Fruit fly (Drosophila melanogaster) whole organism, embryonic: Measurements from ENCODE around the gene Glut4EF.

Experiments used
- Aef1 ChIP-seq: fragments of 200-800 bp; sonication (Bioruptor generic); IDR thresholded peaks from 3 replicates; pipeline ENCODE4 v1.3.6; 2022; ENCODE audit warnings: missing biosample characterization, missing genetic modification characterization
- Bdp1 ChIP-seq: fragments of 200-800 bp; sonication (Bioruptor generic); optimal IDR thresholded peaks from 3 replicates; lab custom pipeline; 2016; ENCODE audit warnings: missing biosample characterization, missing genetic modification characterization
- BtbVII ChIP-seq: fragments of 200-800 bp; sonication (Bioruptor generic); optimal IDR thresholded peaks from 3 replicates; lab custom pipeline; 2017; ENCODE audit warnings: missing biosample characterization, mild to moderate bottlenecking, missing genetic modification characterization
- CG12071 ChIP-seq: fragments of 200-800 bp; sonication (Bioruptor generic); optimal IDR thresholded peaks from 3 replicates; lab custom pipeline; 2018; ENCODE audit warnings: missing biosample characterization, mild to moderate bottlenecking, missing genetic modification characterization
- CG12219 ChIP-seq: fragments of 200-800 bp; sonication (Bioruptor generic); optimal IDR thresholded peaks from 3 replicates; lab custom pipeline; 2018; ENCODE audit warnings: missing biosample characterization, mild to moderate bottlenecking, missing genetic modification characterization
- CG12659 ChIP-seq: fragments of 200-800 bp; sonication (Bioruptor generic); optimal IDR thresholded peaks from 3 replicates; lab custom pipeline; 2017; ENCODE audit warnings: mild to moderate bottlenecking, missing biosample characterization, missing genetic modification reagents, missing genetic modification characterization
- CG12744 ChIP-seq: fragments of 200-800 bp; sonication (Bioruptor generic); optimal IDR thresholded peaks from 2 replicates; lab custom pipeline; 2016; ENCODE audit warnings: missing biosample characterization, missing genetic modification characterization
- CG14050 ChIP-seq: fragments of 200-800 bp; sonication (Bioruptor generic); IDR thresholded peaks from 3 replicates; pipeline ENCODE4 v1.3.6; 2022; ENCODE audit warnings: missing biosample characterization, missing genetic modification characterization
- CG16815 ChIP-seq: fragments of 200-800 bp; sonication (Bioruptor generic); optimal IDR thresholded peaks from 3 replicates; lab custom pipeline; 2017; ENCODE audit warnings: missing biosample characterization, mild to moderate bottlenecking, missing genetic modification characterization
- CG17361 ChIP-seq: fragments of 200-800 bp; sonication (Bioruptor generic); IDR thresholded peaks from 3 replicates; pipeline ENCODE4 v1.3.6; 2022; ENCODE audit warnings: missing biosample characterization, missing genetic modification characterization
- CG17385 ChIP-seq: fragments of 200-800 bp; sonication (Bioruptor generic); optimal IDR thresholded peaks from 3 replicates; lab custom pipeline; 2018; ENCODE audit warnings: missing biosample characterization, mild to moderate bottlenecking, missing genetic modification characterization
- CG2202 ChIP-seq: fragments of 200-800 bp; sonication (Bioruptor generic); optimal IDR thresholded peaks from 2 replicates; lab custom pipeline; 2018; ENCODE audit warnings: missing biosample characterization, mild to moderate bottlenecking, missing genetic modification characterization
- CG31224 ChIP-seq: fragments of 200-800 bp; sonication (Bioruptor generic); IDR thresholded peaks from 2 replicates; pipeline ENCODE4 v1.3.6; 2022; ENCODE audit warnings: missing biosample characterization, missing genetic modification characterization
- CG32772 ChIP-seq: fragments of 200-800 bp; sonication (Bioruptor generic); IDR thresholded peaks from 2 replicates; pipeline ENCODE4 v1.3.6; 2022; ENCODE audit warnings: missing biosample characterization, missing genetic modification characterization
- CG34224 ChIP-seq: fragments of 200-800 bp; sonication (Bioruptor generic); IDR thresholded peaks from 3 replicates; pipeline ENCODE4 v1.3.6; 2022; ENCODE audit warnings: missing biosample characterization, missing genetic modification characterization; ENCODE audit not compliant: partially characterized antibody
- CG34422 ChIP-seq: fragments of 200-800 bp; sonication (Bioruptor generic); IDR thresholded peaks from 3 replicates; pipeline ENCODE4 v1.3.6; 2022; ENCODE audit warnings: missing biosample characterization, missing genetic modification characterization
- CG3995 ChIP-seq: fragments of 200-800 bp; sonication (Bioruptor generic); optimal IDR thresholded peaks from 3 replicates; lab custom pipeline; 2016; ENCODE audit warnings: missing biosample characterization, missing genetic modification characterization
- CG4707 ChIP-seq: fragments of 200-800 bp; sonication (Bioruptor generic); optimal IDR thresholded peaks from 2 replicates; lab custom pipeline; 2018; ENCODE audit warnings: missing biosample characterization, mild to moderate bottlenecking, missing genetic modification characterization, moderate library complexity
- CG6791 ChIP-seq: fragments of 200-800 bp; sonication (Bioruptor generic); IDR thresholded peaks from 3 replicates; pipeline ENCODE4 v1.3.6; 2022; ENCODE audit warnings: missing biosample characterization, missing genetic modification characterization; ENCODE audit not compliant: partially characterized antibody
- CG7928 ChIP-seq: fragments of 200-800 bp; sonication (Bioruptor generic); optimal IDR thresholded peaks from 2 replicates; lab custom pipeline; 2017; ENCODE audit warnings: missing biosample characterization, mild to moderate bottlenecking, missing genetic modification characterization
- CG9797 ChIP-seq: fragments of 200-800 bp; sonication (Bioruptor generic); optimal IDR thresholded peaks from 3 replicates; lab custom pipeline; 2018; ENCODE audit warnings: missing biosample characterization, mild to moderate bottlenecking, missing genetic modification characterization
- Doc2 ChIP-seq: fragments of 200-800 bp; sonication (Bioruptor generic); IDR thresholded peaks from 2 replicates; pipeline ENCODE4 v1.3.6; 2022; ENCODE audit warnings: missing biosample characterization, missing genetic modification characterization
- Hey ChIP-seq: fragments of 200-800 bp; sonication (Bioruptor generic); optimal IDR thresholded peaks from 3 replicates; lab custom pipeline; 2018; ENCODE audit warnings: missing biosample characterization, mild to moderate bottlenecking, missing genetic modification characterization
- HmgZ ChIP-seq: fragments of 200-800 bp; sonication (Bioruptor generic); optimal IDR thresholded peaks from 2 replicates; lab custom pipeline; 2018; ENCODE audit warnings: missing biosample characterization, mild to moderate bottlenecking, missing genetic modification characterization
- Hr51 ChIP-seq, 2 experiments: fragments of 200-800 bp; sonication (Bioruptor generic); optimal IDR thresholded peaks; 2 replicates in 1 of 2; 3 replicates in 1 of 2; lab custom pipeline; 2016 to 2018; ENCODE audit warnings: missing biosample characterization in 2 of 2, missing genetic modification characterization in 2 of 2, mild to moderate bottlenecking in 1 of 2, moderate library complexity in 1 of 2
- Hr78 ChIP-seq, 2 experiments: fragments of 200-800 bp in 1 of 2; fragments of >200 bp in 1 of 2; sonication (Bioruptor generic) in 1 of 2; optimal IDR thresholded peaks; 2 replicates each; lab custom pipeline; 2017 to 2019; ENCODE audit warnings: missing biosample characterization in 2 of 2, missing genetic modification characterization in 2 of 2, mild to moderate bottlenecking in 1 of 2, moderate library complexity in 1 of 2
- Lpt ChIP-seq: fragments of >200 bp; optimal IDR thresholded peaks from 2 replicates; lab custom pipeline; 2018; ENCODE audit warnings: missing biosample characterization, missing genetic modification characterization
- Nf-YB ChIP-seq: fragments of 200-800 bp; sonication (Bioruptor generic); optimal IDR thresholded peaks from 3 replicates; lab custom pipeline; 2019; ENCODE audit warnings: missing biosample characterization, mild to moderate bottlenecking, missing genetic modification characterization, moderate library complexity
- NfI ChIP-seq: fragments of 200-800 bp; sonication (Bioruptor generic); optimal IDR thresholded peaks from 3 replicates; lab custom pipeline; 2018; ENCODE audit warnings: missing biosample characterization, mild to moderate bottlenecking, missing genetic modification characterization, moderate library complexity
- Rfx ChIP-seq: fragments of 200-800 bp; sonication (Bioruptor generic); IDR thresholded peaks from 2 replicates; pipeline ENCODE4 v1.3.6; 2022; ENCODE audit warnings: missing biosample characterization, missing genetic modification characterization
- Sin3A ChIP-seq: fragments of >200 bp; optimal IDR thresholded peaks from 2 replicates; lab custom pipeline; 2018
- TFAM ChIP-seq: fragments of 200-800 bp; sonication (Bioruptor generic); optimal IDR thresholded peaks from 2 replicates; lab custom pipeline; 2017; ENCODE audit warnings: missing biosample characterization, missing genetic modification characterization, inconsistent platforms
- ash1 ChIP-seq: fragments of 200-800 bp; sonication (Bioruptor generic); optimal IDR thresholded peaks from 2 replicates; lab custom pipeline; 2018; ENCODE audit warnings: missing biosample characterization, mild to moderate bottlenecking, missing genetic modification characterization
- bab2 ChIP-seq: fragments of 200-800 bp; sonication (Bioruptor generic); optimal IDR thresholded peaks from 2 replicates; lab custom pipeline; 2016; ENCODE audit warnings: missing biosample characterization, missing genetic modification characterization
- bowl ChIP-seq: fragments of 200-800 bp; sonication (Bioruptor generic); IDR thresholded peaks from 2 replicates; pipeline ENCODE4 v1.3.6; 2022; ENCODE audit warnings: missing biosample characterization, missing genetic modification characterization
- bsh ChIP-seq, 2 experiments: fragments of 200-800 bp; sonication (Bioruptor generic); optimal IDR thresholded peaks; 2 replicates each; lab custom pipeline; 2017 to 2018; ENCODE audit warnings: mild to moderate bottlenecking in 2 of 2, missing biosample characterization in 2 of 2, missing genetic modification characterization in 2 of 2, moderate library complexity in 1 of 2
- chif ChIP-seq, 2 experiments: fragments of 200-800 bp; sonication (Bioruptor generic); optimal IDR thresholded peaks; 3 replicates each; lab custom pipeline; 2016; ENCODE audit warnings: missing biosample characterization in 2 of 2, missing genetic modification characterization in 2 of 2
- emc ChIP-seq: fragments of 200-800 bp; sonication (Bioruptor generic); optimal IDR thresholded peaks from 2 replicates; lab custom pipeline; 2016; ENCODE audit warnings: missing biosample characterization, missing genetic modification characterization
- en ChIP-seq: fragments of 200-800 bp; sonication (Bioruptor generic); optimal IDR thresholded peaks from 2 replicates; lab custom pipeline; 2016; ENCODE audit warnings: missing biosample characterization, missing genetic modification characterization
- ewg ChIP-seq: fragments of 200-800 bp; sonication (Bioruptor generic); optimal IDR thresholded peaks from 3 replicates; lab custom pipeline; 2017; ENCODE audit warnings: mild to moderate bottlenecking, missing biosample characterization, missing genetic modification reagents, missing genetic modification characterization
- fd3F ChIP-seq: fragments of 200-800 bp; sonication (Bioruptor generic); optimal IDR thresholded peaks from 2 replicates; lab custom pipeline; 2018; ENCODE audit warnings: missing biosample characterization, mild to moderate bottlenecking, missing genetic modification characterization, moderate library complexity
- gce ChIP-seq: fragments of 200-800 bp; sonication (Bioruptor generic); IDR thresholded peaks from 3 replicates; pipeline ENCODE4 v1.3.6; 2022; ENCODE audit warnings: missing biosample characterization, missing genetic modification characterization
- gcm ChIP-seq: fragments of 200-800 bp; sonication (Bioruptor generic); optimal IDR thresholded peaks from 2 replicates; lab custom pipeline; 2019; ENCODE audit warnings: missing biosample characterization, mild to moderate bottlenecking, missing genetic modification characterization, moderate library complexity
- h ChIP-seq: fragments of >200 bp; optimal IDR thresholded peaks from 2 replicates; lab custom pipeline; 2017
- knrl ChIP-seq: fragments of 200-800 bp; sonication (Bioruptor generic); IDR thresholded peaks from 3 replicates; pipeline ENCODE4 v1.3.6; 2022; ENCODE audit warnings: missing biosample characterization, missing genetic modification characterization; ENCODE audit not compliant: partially characterized antibody
- maf-S ChIP-seq: fragments of 200-800 bp; sonication (Bioruptor generic); optimal IDR thresholded peaks from 2 replicates; lab custom pipeline; 2016; ENCODE audit warnings: missing biosample characterization, missing genetic modification characterization
- nau ChIP-seq: fragments of 200-800 bp; sonication (Bioruptor generic); optimal IDR thresholded peaks from 3 replicates; lab custom pipeline; 2017; ENCODE audit warnings: missing biosample characterization, mild to moderate bottlenecking, missing genetic modification characterization, missing genetic modification reagents
- tin ChIP-seq: fragments of 200-800 bp; sonication (Bioruptor generic); optimal IDR thresholded peaks from 3 replicates; lab custom pipeline; 2016; ENCODE audit warnings: missing biosample characterization, missing genetic modification characterization
- toy ChIP-seq: fragments of 200-800 bp; sonication (Bioruptor generic); IDR thresholded peaks from 2 replicates; pipeline ENCODE4 v1.3.6; 2022; ENCODE audit warnings: missing biosample characterization, missing genetic modification characterization
- z ChIP-seq: fragments of 200-800 bp; sonication (Bioruptor generic); IDR thresholded peaks from 3 replicates; pipeline ENCODE4 v1.3.6; 2022; ENCODE audit warnings: missing biosample characterization, missing genetic modification characterization

Glut4EF gene

DNA sequence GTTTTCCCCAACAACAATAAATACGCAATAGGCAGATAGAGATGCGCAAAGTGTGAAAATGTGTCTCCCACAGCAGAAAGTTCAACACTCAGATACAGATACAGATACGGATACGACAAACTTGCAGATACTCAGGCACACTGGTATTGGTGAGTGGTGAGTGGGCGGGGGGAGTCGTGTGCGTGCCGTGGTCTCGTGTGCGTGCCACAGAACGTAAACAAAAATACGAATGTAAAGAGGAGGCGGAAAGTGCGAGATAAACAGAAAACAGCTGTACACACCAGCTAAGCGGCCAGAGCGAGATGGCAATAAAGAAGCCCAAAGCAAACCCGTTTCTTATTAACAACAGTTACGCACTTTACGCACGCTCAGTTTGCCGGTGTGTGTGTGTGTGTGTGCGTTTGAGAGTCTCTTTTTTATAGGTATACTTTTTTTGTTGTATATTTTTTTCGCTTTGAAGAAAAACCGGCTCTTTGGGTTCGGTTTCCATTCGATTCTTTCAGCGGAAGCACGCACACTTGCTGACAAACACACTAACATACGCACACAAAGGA, 6.9 kb downstream of the Glut4EF start (continued):
- TF ChIP-seq BtbVII (GFP tag; lab: Kevin White, UChicago) (peak; percentile 79), emc (no peak), Hr51 (GFP tag; optimal IDR thresholded peaks at IDR 0.05; lab: Kevin White, UChicago) (peak in 1 of 2 experiments; percentile 23), CG16815 (GFP tag; lab: Kevin White, UChicago) (no peak), z (GFP tag; lab: Robert Waterston, UW) (0 out of 3 replicates have a peak, but pooled peaks have one; percentile 5), CG9797 (GFP tag; lab: Kevin White, UChicago) (no peak), CG12219 (peak; percentile 46), en (no peak), Lpt (GFP tag; lab: Kevin White, UChicago) (no peak), bab2 (GFP tag; lab: Kevin White, UChicago) (peak; percentile 45), Hr78 (GFP tag; optimal IDR thresholded peaks at IDR 0.05; lab: Kevin White, UChicago) (peak in 1 of 2 experiments; percentile 41), fd3F (GFP tag; lab: Kevin White, UChicago) (peak; percentile 24), CG32772 (GFP tag; lab: Robert Waterston, UW) (no peak), HmgZ (peak; percentile 74), CG14050 (GFP tag; lab: Robert Waterston, UW) (no peak), toy (GFP tag; lab: Robert Waterston, UW) (no peak), gcm (GFP tag; lab: Kevin White, UChicago) (peak; percentile 65), CG34224 (GFP tag; lab: Robert Waterston, UW) (no peak; the same call in 1 of the 3 replicates), ewg (GFP tag; lab: Kevin White, UChicago) (peak; percentile 61), knrl (no peak), CG31224 (GFP tag; lab: Robert Waterston, UW) (0 out of 2 replicates have a peak, but pooled peaks have one; percentile 5), NfI (peak; percentile 18), CG12744 (peak; percentile 16), CG7928 (no peak), CG4707 (GFP tag; lab: Kevin White, UChicago) (peak; percentile 2), CG3995 (GFP tag; lab: Kevin White, UChicago) (no peak), Bdp1 (GFP tag; lab: Kevin White, UChicago) (no peak), Doc2 (no peak), h (lab: Kevin White, UChicago) (no peak), CG12071 (GFP tag; lab: Kevin White, UChicago) (peak; percentile 31), Hey (tag; lab: Kevin White, UChicago) (peak; percentile 95), TFAM (GFP tag; lab: Kevin White, UChicago) (no peak), nau (peak; percentile 58), gce (GFP tag; lab: Robert Waterston, UW) (peak; percentile 14; the same call in 1 of the 3 replicates), bowl (GFP tag; lab: Robert Waterston, UW) (no peak), CG12659 (peak; percentile 57), Nf-YB (GFP tag; lab: Kevin White, UChicago) (peak; percentile 31), CG17385 (GFP tag; lab: Kevin White, UChicago) (peak; percentile 56), CG2202 (tag; lab: Kevin White, UChicago) (peak; percentile 36), bsh (GFP tag; optimal IDR thresholded peaks at IDR 0.05; lab: Kevin White, UChicago) (peak in 1 of 2 experiments; percentile 45), CG6791 (GFP tag; lab: Robert Waterston, UW) (no peak), maf-S (peak; percentile 5), Rfx (GFP tag; lab: Robert Waterston, UW) (peak; percentile 66), tin (GFP tag; lab: Kevin White, UChicago) (no peak), CG34422 (peak; percentile 85; the same call in 2 of the 3 replicates), chif (GFP tag; optimal IDR thresholded peaks at IDR 0.05; lab: Kevin White, UChicago) (no peak), ash1 (GFP tag; lab: Kevin White, UChicago) (no peak), CG17361 (GFP tag; lab: Robert Waterston, UW) (no peak), Aef1 (GFP tag; lab: Robert Waterston, UW) (no peak), Sin3A (lab: Kevin White, UChicago) (no peak)
